Worm (Caenorhabditis elegans): ENCODE results near the gene F56A8.5.

Gene F56A8.5

DNA sequence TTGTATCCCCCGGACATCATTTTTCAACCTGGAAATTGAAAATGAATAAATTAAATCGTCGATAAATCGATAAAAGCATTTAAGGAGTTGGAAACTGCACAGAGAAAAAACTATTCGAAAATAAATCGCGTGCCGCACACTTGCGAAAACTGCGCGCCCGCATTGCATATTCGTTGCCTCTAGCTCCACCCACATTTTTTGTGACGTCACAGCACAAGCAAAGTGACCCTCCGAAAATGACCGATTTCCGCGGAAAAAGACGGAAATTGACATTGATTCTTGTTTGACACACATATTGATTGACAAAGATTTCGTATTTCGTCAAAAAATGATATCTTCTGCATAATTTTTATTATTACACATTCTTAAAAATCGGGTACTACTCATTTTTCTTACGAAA, 3.2 kb downstream of the F56A8.5 start, which contains the start of gene cpf-2 (continued):
- TF ChIP-seq Y116A8C.19 (tag; optimal IDR thresholded peaks at IDR 0.05; ENCODE audit: borderline replicate concordance) (no peak), nhr-77 (tag; optimal IDR thresholded peaks at IDR 0.05) (peak; percentile 13), C34B4.2 (tag; optimal IDR thresholded peaks at IDR 0.05) (no peak), tbx-2 (tag; optimal IDR thresholded peaks at IDR 0.05) (peak; percentile 83), lin-14 (GFP tag; optimal IDR thresholded peaks at IDR 0.05) (peak; percentile 74), alr-1 (tag; optimal IDR thresholded peaks at IDR 0.05; ENCODE audit: borderline replicate concordance) (no peak), unc-62 (GFP tag; optimal IDR thresholded peaks at IDR 0.05) (no peak), ama-1 (optimal IDR thresholded peaks at IDR 0.05) (no peak), jun-1 (tag; optimal IDR thresholded peaks at IDR 0.05) (peak; percentile 59), ets-5 (GFP tag; IDR thresholded peaks at IDR 0.05) (no peak), fkh-10 (GFP tag; optimal IDR thresholded peaks at IDR 0.05) (peak; percentile 30), pax-3 (tag; optimal IDR thresholded peaks at IDR 0.05) (peak; percentile 26), lin-15B (tag; optimal IDR thresholded peaks at IDR 0.05) (peak; percentile 1), nhr-76 (tag; optimal IDR thresholded peaks at IDR 0.05) (peak; percentile 87), nhr-19 (GFP tag; conservative IDR thresholded peaks at IDR 0.05) (peak; percentile 73), ceh-90 (tag; optimal IDR thresholded peaks at IDR 0.05) (peak; percentile 31), sptf-1 (tag; optimal IDR thresholded peaks at IDR 0.05) (no peak), aha-1 (tag; optimal IDR thresholded peaks at IDR 0.05) (no peak), lin-39 (tag; optimal IDR thresholded peaks at IDR 0.05) (peak; percentile 55), dpl-1 (GFP tag; optimal IDR thresholded peaks at IDR 0.05) (peak; percentile 64 to 73 (median 73)), nhr-28 (tag; optimal IDR thresholded peaks at IDR 0.05) (no peak), skn-1 (tag; optimal IDR thresholded peaks at IDR 0.05) (peak; percentile 80), snpc-4 (tag; optimal IDR thresholded peaks at IDR 0.05) (peak; percentile 78), fos-1 (tag; optimal IDR thresholded peaks at IDR 0.05) (no peak), blmp-1 (tag; optimal IDR thresholded peaks at IDR 0.05) (peak; percentile 62), ceh-88 (GFP tag; IDR thresholded peaks at IDR 0.05) (peak; percentile 27; the same call in 1 of the 2 replicates), rnt-1 (tag; optimal IDR thresholded peaks at IDR 0.05) (peak; percentile 92), mep-1 (tag; optimal IDR thresholded peaks at IDR 0.05) (peak; percentile 49), grh-1 (GFP tag; IDR thresholded peaks at IDR 0.05) (peak; percentile 70), nhr-12 (tag; optimal IDR thresholded peaks at IDR 0.05) (no peak), unc-86 (tag; optimal IDR thresholded peaks at IDR 0.05) (peak; percentile 86), vab-15 (tag; optimal IDR thresholded peaks at IDR 0.05) (peak; percentile 46), hlh-4 (tag; optimal IDR thresholded peaks at IDR 0.05) (no peak), lsy-2 (tag; optimal IDR thresholded peaks at IDR 0.05) (peak; percentile 80), zag-1 (tag; optimal IDR thresholded peaks at IDR 0.05) (no peak), C16A3.4 (tag; optimal IDR thresholded peaks at IDR 0.05) (peak; percentile 77), ztf-4 (tag; optimal IDR thresholded peaks at IDR 0.05) (peak; percentile 54), C04F5.9 (tag; optimal IDR thresholded peaks at IDR 0.05) (peak; percentile 50), unc-130 (tag; optimal IDR thresholded peaks at IDR 0.05) (peak; percentile 82), irx-1 (tag; optimal IDR thresholded peaks at IDR 0.05) (peak; percentile 85)

DNA sequence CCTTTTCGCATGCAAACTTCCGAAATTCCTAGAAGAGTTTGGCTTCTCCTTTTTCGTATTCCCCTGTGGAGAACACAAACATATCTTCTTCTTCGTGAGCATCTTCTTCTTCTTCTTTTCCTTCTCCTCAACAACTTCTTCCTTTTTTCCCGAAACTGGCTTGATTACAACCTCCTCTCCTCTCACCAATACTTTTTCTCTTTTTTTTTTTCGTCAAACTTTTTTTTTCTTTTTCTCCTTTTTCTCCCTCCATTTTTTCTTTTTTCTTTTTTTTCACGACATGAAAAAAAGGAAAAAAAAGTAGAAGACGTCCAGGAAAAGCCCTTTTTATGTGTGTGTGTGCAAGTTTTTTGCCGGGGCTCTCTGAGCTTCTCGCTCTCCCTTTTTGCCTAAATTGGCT, 5.2 kb downstream of the F56A8.5 start:
- TF ChIP-seq ceh-82 (tag; optimal IDR thresholded peaks at IDR 0.05) (peak in 2 of 3 experiments; percentile 5 to 41), nhr-12 (tag; optimal IDR thresholded peaks at IDR 0.05) (no peak), lin-14 (GFP tag; optimal IDR thresholded peaks at IDR 0.05) (peak; percentile 87), hlh-17 (GFP tag; optimal IDR thresholded peaks at IDR 0.05; ENCODE audit: borderline replicate concordance) (no peak), nhr-11 (tag; optimal IDR thresholded peaks at IDR 0.05) (no peak), fkh-8 (tag; optimal IDR thresholded peaks at IDR 0.05) (peak; percentile 19), nhr-47 (tag; optimal IDR thresholded peaks at IDR 0.05) (peak; percentile 42), mab-9 (GFP tag; IDR thresholded peaks at IDR 0.05) (0 out of 2 replicates have a peak, but pooled peaks have one; percentile 20), irx-1 (tag; optimal IDR thresholded peaks at IDR 0.05) (peak; percentile 1), fkh-10 (GFP tag; optimal IDR thresholded peaks at IDR 0.05) (peak; percentile 43), nhr-90 (tag; optimal IDR thresholded peaks at IDR 0.05; ENCODE audit: poor library complexity) (no peak), lsy-2 (tag; optimal IDR thresholded peaks at IDR 0.05) (peak; percentile 24 to 48), nhr-71 (tag; optimal IDR thresholded peaks at IDR 0.05) (peak; percentile 47), mep-1 (tag; optimal IDR thresholded peaks at IDR 0.05) (peak; percentile 50), tbx-2 (tag; optimal IDR thresholded peaks at IDR 0.05) (no peak)
